Fruit fly (Drosophila melanogaster) whole organism, prepupa: ENCODE data around the gene ago.
A peak's percentile ranks its signal among the peaks of the same experiment; 100 is the strongest.

Experiments
- Blimp-1 ChIP-seq: fragments of 200-800 bp; sonication (Bioruptor generic); optimal IDR thresholded peaks from 3 replicates; lab custom pipeline; 2017; ENCODE audit warnings: missing biosample characterization, missing genetic modification characterization, mild to moderate bottlenecking, moderate library complexity, missing genetic modification reagents
- CG10631 ChIP-seq: fragments of 200-800 bp; sonication (Bioruptor generic); optimal IDR thresholded peaks from 2 replicates; lab custom pipeline; 2016; ENCODE audit warnings: missing biosample characterization, missing genetic modification characterization
- CG11902 ChIP-seq: fragments of 200-800 bp; sonication (Bioruptor generic); optimal IDR thresholded peaks from 3 replicates; lab custom pipeline; 2016; ENCODE audit warnings: missing biosample characterization, missing genetic modification characterization
- CG15336 ChIP-seq: fragments of 200-800 bp; sonication (Bioruptor generic); IDR thresholded peaks from 2 replicates; pipeline ENCODE4 v1.3.6; 2022; ENCODE audit warnings: missing biosample characterization, missing genetic modification characterization
- CG1621 ChIP-seq: fragments of 200-800 bp; sonication (Bioruptor generic); optimal IDR thresholded peaks from 3 replicates; lab custom pipeline; 2018; ENCODE audit warnings: missing biosample characterization, mild to moderate bottlenecking, missing genetic modification characterization
- CG31627 ChIP-seq: fragments of 200-800 bp; sonication (Bioruptor generic); optimal IDR thresholded peaks from 3 replicates; lab custom pipeline; 2016; ENCODE audit warnings: missing biosample characterization, missing genetic modification characterization
- CG32006 ChIP-seq: fragments of 200-800 bp; sonication (Bioruptor generic); optimal IDR thresholded peaks from 3 replicates; lab custom pipeline; 2017; ENCODE audit warnings: missing biosample characterization, mild to moderate bottlenecking, missing genetic modification characterization
- CG4318 ChIP-seq: fragments of 200-800 bp; sonication (Bioruptor generic); optimal IDR thresholded peaks from 3 replicates; lab custom pipeline; 2017; ENCODE audit warnings: missing biosample characterization, mild to moderate bottlenecking, missing genetic modification characterization
- CG6163 ChIP-seq: fragments of 200-800 bp; sonication (Bioruptor generic); IDR thresholded peaks from 3 replicates; pipeline ENCODE4 v1.3.6; 2022; ENCODE audit warnings: missing biosample characterization, missing genetic modification characterization
- CG6276 ChIP-seq: fragments of 200-800 bp; sonication (Bioruptor generic); optimal IDR thresholded peaks from 2 replicates; lab custom pipeline; 2017; ENCODE audit warnings: missing biosample characterization, mild to moderate bottlenecking, missing genetic modification characterization
- CG6792 ChIP-seq: fragments of 200-800 bp; sonication (Bioruptor generic); optimal IDR thresholded peaks from 3 replicates; lab custom pipeline; 2016; ENCODE audit warnings: missing biosample characterization, missing genetic modification characterization
- CG6854 ChIP-seq: fragments of 200-800 bp; sonication (Bioruptor generic); optimal IDR thresholded peaks from 2 replicates; lab custom pipeline; 2017; ENCODE audit warnings: missing biosample characterization, mild to moderate bottlenecking, missing genetic modification characterization
- CG7368 ChIP-seq: fragments of 200-800 bp; sonication (Bioruptor generic); optimal IDR thresholded peaks from 3 replicates; lab custom pipeline; 2016; ENCODE audit warnings: missing biosample characterization, missing genetic modification characterization
- CG8119 ChIP-seq: fragments of 200-800 bp; sonication (Bioruptor generic); IDR thresholded peaks from 3 replicates; pipeline ENCODE4 v1.3.6; 2022; ENCODE audit warnings: missing biosample characterization, missing genetic modification characterization
- CG9139 ChIP-seq: fragments of 200-800 bp; sonication (Bioruptor generic); optimal IDR thresholded peaks from 3 replicates; lab custom pipeline; 2017; ENCODE audit warnings: missing biosample characterization, mild to moderate bottlenecking, missing genetic modification characterization
- Eip78C ChIP-seq: fragments of 200-800 bp; sonication (Bioruptor generic); peaks from one replicate; lab custom pipeline; 2016; ENCODE audit warnings: missing biosample characterization, missing genetic modification characterization
- Ets21C ChIP-seq: fragments of 200-800 bp; sonication (Bioruptor generic); optimal IDR thresholded peaks from 3 replicates; lab custom pipeline; 2016; ENCODE audit warnings: missing biosample characterization, missing genetic modification characterization
- Hr39 ChIP-seq: fragments of 200-800 bp; sonication (Bioruptor generic); optimal IDR thresholded peaks from 2 replicates; lab custom pipeline; 2016; ENCODE audit warnings: missing biosample characterization, missing genetic modification characterization
- Hr4 ChIP-seq: fragments of 200-800 bp; sonication (Bioruptor generic); optimal IDR thresholded peaks from 3 replicates; lab custom pipeline; 2016; ENCODE audit warnings: missing biosample characterization, missing genetic modification characterization
- Sox102F ChIP-seq: fragments of 200-800 bp; sonication (Bioruptor generic); optimal IDR thresholded peaks from 2 replicates; lab custom pipeline; 2016; ENCODE audit warnings: missing biosample characterization, mild to moderate bottlenecking, missing genetic modification characterization
- Sox14 ChIP-seq: fragments of 200-800 bp; sonication (Bioruptor generic); optimal IDR thresholded peaks from 3 replicates; lab custom pipeline; 2016; ENCODE audit warnings: missing biosample characterization, missing genetic modification characterization
- Sox15 ChIP-seq: fragments of 200-800 bp; sonication (Bioruptor generic); optimal IDR thresholded peaks from 3 replicates; lab custom pipeline; 2016; ENCODE audit warnings: missing biosample characterization, missing genetic modification characterization
- dac ChIP-seq: fragments of 200-800 bp; sonication (Bioruptor generic); optimal IDR thresholded peaks from 2 replicates; lab custom pipeline; 2017; ENCODE audit warnings: missing biosample characterization, mild to moderate bottlenecking, missing genetic modification characterization
- dsx ChIP-seq: fragments of 200-800 bp; optimal IDR thresholded peaks from 3 replicates; lab custom pipeline; 2019; ENCODE audit warnings: missing biosample characterization, mild to moderate bottlenecking, missing genetic modification characterization, moderate library complexity; ENCODE audit not compliant: poor library complexity, severe bottlenecking
- esn ChIP-seq: fragments of 200-800 bp; sonication (Bioruptor generic); optimal IDR thresholded peaks from 2 replicates; lab custom pipeline; 2016; ENCODE audit warnings: missing biosample characterization, mild to moderate bottlenecking, missing genetic modification characterization, moderate library complexity
- fd85E ChIP-seq: fragments of 200-800 bp; sonication (Bioruptor generic); optimal IDR thresholded peaks from 3 replicates; lab custom pipeline; 2016; ENCODE audit warnings: missing biosample characterization, missing genetic modification characterization
- fkh ChIP-seq: fragments of 200-800 bp; sonication (Bioruptor generic); optimal IDR thresholded peaks from 3 replicates; lab custom pipeline; 2017; ENCODE audit warnings: missing biosample characterization, mild to moderate bottlenecking, missing genetic modification characterization, moderate library complexity
- spab ChIP-seq: fragments of 200-800 bp; sonication (Bioruptor generic); optimal IDR thresholded peaks from 2 replicates; lab custom pipeline; 2017; ENCODE audit warnings: missing biosample characterization, mild to moderate bottlenecking, missing genetic modification characterization, missing genetic modification reagents
- ss ChIP-seq, 2 experiments: fragments of 200-800 bp; sonication (Bioruptor generic); optimal IDR thresholded peaks; 2 replicates in 1 of 2; 3 replicates in 1 of 2; lab custom pipeline; 2017 to 2018; ENCODE audit warnings: mild to moderate bottlenecking in 2 of 2, missing biosample characterization in 2 of 2, missing genetic modification characterization in 2 of 2, moderate library complexity in 1 of 2
- topi ChIP-seq: fragments of 200-800 bp; sonication (Bioruptor generic); optimal IDR thresholded peaks from 3 replicates; lab custom pipeline; 2016; ENCODE audit warnings: missing biosample characterization, missing genetic modification characterization
- vri ChIP-seq: fragments of 200-800 bp; sonication (Bioruptor generic); optimal IDR thresholded peaks from 3 replicates; lab custom pipeline; 2016; ENCODE audit warnings: missing biosample characterization, mild to moderate bottlenecking, missing genetic modification characterization

ago gene

dm6 chr3L:4254301-4254834, at the start of gene ago, which contains the start of gene CG1265 (continued):
- TF ChIP-seq CG9139 (no peak), CG6792 (GFP tag; lab: Kevin White, UChicago) (no peak), Sox102F (GFP tag; lab: Kevin White, UChicago) (no peak), CG7368 (GFP tag; lab: Kevin White, UChicago) (no peak), CG6854 (GFP tag; lab: Kevin White, UChicago) (no peak), CG10631 (peak; percentile 61), Sox14 (GFP tag; lab: Kevin White, UChicago) (no peak), CG15336 (GFP tag; lab: Robert Waterston, UW) (no peak)

dm6 chr3L:4302088-4302487, 48.0 kb upstream of the ago start:
- TF ChIP-seq CG32006 (GFP tag; lab: Kevin White, UChicago) (peak; percentile 65), CG15336 (GFP tag; lab: Robert Waterston, UW) (0 out of 2 replicates have a peak, but pooled peaks have one; percentile 34), CG4318 (GFP tag; lab: Kevin White, UChicago) (peak; percentile 51), Ets21C (GFP tag; lab: Kevin White, UChicago) (no peak), Eip78C (GFP tag; lab: Kevin White, UChicago) (peak; percentile 76), Hr4 (GFP tag; lab: Kevin White, UChicago) (peak; percentile 46), CG8119 (GFP tag; lab: Robert Waterston, UW) (peak; percentile 44; the same call in 2 of the 3 replicates), Sox15 (GFP tag; lab: Kevin White, UChicago) (no peak), ss (GFP tag; optimal IDR thresholded peaks at IDR 0.05; lab: Kevin White, UChicago) (no peak), CG31627 (GFP tag; lab: Kevin White, UChicago) (no peak), Hr39 (no peak), esn (no peak), topi (GFP tag; lab: Kevin White, UChicago) (no peak), CG6792 (GFP tag; lab: Kevin White, UChicago) (no peak), CG6276 (GFP tag; lab: Kevin White, UChicago) (peak; percentile 25), CG6163 (GFP tag; lab: Robert Waterston, UW) (no peak)

DNA sequence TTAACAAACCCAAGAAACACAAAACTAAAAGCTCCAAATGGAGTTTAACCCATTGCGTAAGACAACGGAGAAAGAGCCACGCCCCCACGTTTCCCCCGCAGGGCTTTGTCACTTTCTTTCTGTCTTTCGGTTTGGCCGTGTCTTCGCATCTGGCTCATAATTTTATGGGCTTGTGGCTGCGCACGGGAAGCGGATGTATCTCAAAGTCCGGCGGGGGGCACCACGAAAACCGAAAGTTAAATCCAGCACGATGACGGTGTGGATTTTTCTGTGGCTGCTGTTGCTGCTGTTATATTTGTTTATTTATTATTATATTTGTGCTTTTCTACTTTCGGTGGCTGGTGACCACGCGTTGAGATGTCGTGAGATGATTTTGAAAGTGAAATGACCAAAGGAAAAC, 42.7 kb upstream of the ago start:
- no peak for TF ChIP-seq CG1621
- TF ChIP-seq CG15336 (GFP tag; lab: Robert Waterston, UW) = no peak
- TF ChIP-seq CG7368 (GFP tag; lab: Kevin White, UChicago) = no peak
- TF ChIP-seq dsx (GFP tag; lab: Kevin White, UChicago) = no peak
- no peak for TF ChIP-seq Hr4 (GFP tag; lab: Kevin White, UChicago)
- peak; percentile 37 for TF ChIP-seq Blimp-1 (GFP tag; lab: Kevin White, UChicago)
- no peak for TF ChIP-seq ss (GFP tag; optimal IDR thresholded peaks at IDR 0.05; lab: Kevin White, UChicago)

- TF ChIP-seq Hr4 (GFP tag; lab: Kevin White, UChicago) (no peak), fkh (GFP tag; lab: Kevin White, UChicago) (peak; percentile 31), CG11902 (GFP tag; lab: Kevin White, UChicago) (no peak), Sox15 (GFP tag; lab: Kevin White, UChicago) (no peak), Eip78C (GFP tag; lab: Kevin White, UChicago) (peak; percentile 52), vri (GFP tag; lab: Kevin White, UChicago) (peak; percentile 57), CG32006 (GFP tag; lab: Kevin White, UChicago) (no peak), CG15336 (GFP tag; lab: Robert Waterston, UW) (no peak), spab (no peak), CG6792 (GFP tag; lab: Kevin White, UChicago) (no peak), fd85E (GFP tag; lab: Kevin White, UChicago) (no peak), Sox14 (GFP tag; lab: Kevin White, UChicago) (no peak), CG9139 (no peak), CG7368 (GFP tag; lab: Kevin White, UChicago) (no peak)
These were observed 39.6 kb upstream of the ago start for dm6 chr3L:4293711-4294110.

DNA sequence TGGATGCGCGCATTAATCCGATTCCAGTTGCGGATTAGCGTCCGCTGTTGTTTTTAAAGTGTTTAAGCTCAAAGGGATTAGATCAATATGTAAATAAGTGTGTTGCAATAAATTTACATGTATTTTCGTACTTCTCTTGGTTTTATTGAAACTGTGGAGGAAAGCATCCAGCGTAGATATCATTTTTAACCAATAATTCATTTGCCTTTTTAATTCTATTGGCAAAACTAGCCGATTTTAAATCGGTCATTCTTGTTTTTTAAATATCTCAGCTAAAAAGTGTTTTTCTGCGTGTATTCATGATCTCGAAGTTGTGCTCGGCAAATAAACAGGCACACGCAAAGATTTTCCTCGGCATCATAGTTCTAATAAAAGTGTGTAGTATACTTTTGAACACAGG, 39.2 kb upstream of the ago start:
- TF ChIP-seq CG32006 (GFP tag; lab: Kevin White, UChicago) = peak; percentile 27
- TF ChIP-seq dac (GFP tag; lab: Kevin White, UChicago) = no peak
- TF ChIP-seq CG15336 (GFP tag; lab: Robert Waterston, UW) = peak; percentile 49
